Fruit fly (Drosophila melanogaster): ENCODE data around the gene CG3857.

CG3857 gene

dm6 chrX:1968581-1969258 is 28.9 kb upstream of the CG3857 start (continued):
- TF ChIP-seq CG1529 (GFP tag; optimal IDR thresholded peaks at IDR 0.05): peak; percentile 73
- TF ChIP-seq CG13624 (GFP tag; optimal IDR thresholded peaks at IDR 0.05): no peak
- peak; percentile 37; the same call in 1 of the 3 replicates for TF ChIP-seq Mrtf (GFP tag; IDR thresholded peaks at IDR 0.05)
- TF ChIP-seq pho (GFP tag; optimal IDR thresholded peaks at IDR 0.05): no peak
- TF ChIP-seq sug (tag; optimal IDR thresholded peaks at IDR 0.05): peak; percentile 32
- TF ChIP-seq CG15073 (GFP tag; optimal IDR thresholded peaks at IDR 0.05): no peak
- peak; percentile 7 for TF ChIP-seq abd-A (tag; optimal IDR thresholded peaks at IDR 0.05)
- no peak for TF ChIP-seq CG15696 (tag; optimal IDR thresholded peaks at IDR 0.05)
- TF ChIP-seq CG5953 (GFP tag; IDR thresholded peaks at IDR 0.05): peak; percentile 52; the same call in 1 of the 2 replicates
- TF ChIP-seq nmo (GFP tag; optimal IDR thresholded peaks at IDR 0.05): peak; percentile 77
- TF ChIP-seq Myb (GFP tag; optimal IDR thresholded peaks at IDR 0.05): no peak
- TF ChIP-seq CG11456 (GFP tag; IDR thresholded peaks at IDR 0.05): no peak
- peak; percentile 66 for TF ChIP-seq CG2712 (tag; optimal IDR thresholded peaks at IDR 0.05)
- peak; percentile 83 for TF ChIP-seq CG11504 (tag; optimal IDR thresholded peaks at IDR 0.05)
- peak; percentile 61 for TF ChIP-seq ind (GFP tag; optimal IDR thresholded peaks at IDR 0.05)
- peak; percentile 47 for TF ChIP-seq slp2 (GFP tag; optimal IDR thresholded peaks at IDR 0.05)
- peak; percentile 58 for TF ChIP-seq onecut (GFP tag; IDR thresholded peaks at IDR 0.05)
- no peak for TF ChIP-seq CkIIα-i1 (GFP tag; IDR thresholded peaks at IDR 0.05)
- peak; percentile 57; the same call in 1 of the 3 replicates for TF ChIP-seq CG11695 (GFP tag; IDR thresholded peaks at IDR 0.05)
- peak; percentile 61 for TF ChIP-seq wek (GFP tag; optimal IDR thresholded peaks at IDR 0.05)
- peak; percentile 78 for TF ChIP-seq CG6689 (GFP tag; IDR thresholded peaks at IDR 0.05)
- no peak for TF ChIP-seq NFAT (GFP tag; IDR thresholded peaks at IDR 0.05)
- peak; percentile 61 for TF ChIP-seq CG10979 (tag; optimal IDR thresholded peaks at IDR 0.05)
- TF ChIP-seq jing (GFP tag; optimal IDR thresholded peaks at IDR 0.05): peak; percentile 71
- peak; percentile 10 for TF ChIP-seq Side (GFP tag; optimal IDR thresholded peaks at IDR 0.05)
- peak; percentile 59; the same call in 1 of the 2 replicates for TF ChIP-seq seq (GFP tag; IDR thresholded peaks at IDR 0.05)
- no peak for TF ChIP-seq pan (optimal IDR thresholded peaks at IDR 0.05)
- peak in 1 of 2 experiments; percentile 52 for TF ChIP-seq pan (GFP tag; optimal IDR thresholded peaks at IDR 0.05 in 1 of 2, IDR thresholded peaks at IDR 0.05 in 1 of 2)
- peak; percentile 57; the same call in 1 of the 2 replicates for TF ChIP-seq Awh (GFP tag; IDR thresholded peaks at IDR 0.05)
- TF ChIP-seq grn (GFP tag; optimal IDR thresholded peaks at IDR 0.05): no peak
- TF ChIP-seq ranshi (GFP tag; IDR thresholded peaks at IDR 0.05): peak; percentile 43; the same call in 1 of the 2 replicates
- peak; percentile 54 for TF ChIP-seq Fer1 (GFP tag; optimal IDR thresholded peaks at IDR 0.05)
- TF ChIP-seq Hr78 (GFP tag; optimal IDR thresholded peaks at IDR 0.05): peak in 1 of 2 experiments; percentile 80
- TF ChIP-seq CG13424 (tag; optimal IDR thresholded peaks at IDR 0.05): peak; percentile 82
- TF ChIP-seq CG14860 (GFP tag; IDR thresholded peaks at IDR 0.05; ENCODE audit: partially characterized antibody): no peak
- no peak for TF ChIP-seq HLH54F (GFP tag; optimal IDR thresholded peaks at IDR 0.05)
- TF ChIP-seq CG3726 (GFP tag; IDR thresholded peaks at IDR 0.05): peak; percentile 43; the same call in 1 of the 3 replicates
- peak; percentile 45 for TF ChIP-seq CG10543 (GFP tag; optimal IDR thresholded peaks at IDR 0.05)
- TF ChIP-seq sens (GFP tag): peak; percentile 89
- TF ChIP-seq CG2129 (GFP tag; IDR thresholded peaks at IDR 0.05; ENCODE audit: partially characterized antibody): no peak
- TF ChIP-seq gro (GFP tag; optimal IDR thresholded peaks at IDR 0.05): no peak
- TF ChIP-seq CG8359 (GFP tag; optimal IDR thresholded peaks at IDR 0.05; ENCODE audit: borderline replicate concordance): peak; percentile 32
- TF ChIP-seq NC2α (GFP tag; optimal IDR thresholded peaks at IDR 0.05): no peak
- TF ChIP-seq CG4404 (GFP tag; IDR thresholded peaks at IDR 0.05): no peak
- TF ChIP-seq run (tag; optimal IDR thresholded peaks at IDR 0.05): peak; percentile 53
- TF ChIP-seq CG14441 (GFP tag; IDR thresholded peaks at IDR 0.05): peak; percentile 29; the same call in 1 of the 2 replicates
- TF ChIP-seq MTF-1 (GFP tag; optimal IDR thresholded peaks at IDR 0.05; ENCODE audit: borderline replicate concordance): peak; percentile 32
- peak; percentile 41 for TF ChIP-seq gsb-n (tag; optimal IDR thresholded peaks at IDR 0.05)
- peak; percentile 3 for TF ChIP-seq CG9876 (GFP tag; optimal IDR thresholded peaks at IDR 0.05)
- TF ChIP-seq Drgx (GFP tag; IDR thresholded peaks at IDR 0.05): peak; percentile 91

Measured in whole organism, embryonic.